Worm (Caenorhabditis elegans): ENCODE measurements around the gene srbc-70.

ce11 chrIV:4259433-4259832 is 31.6 kb upstream of the srbc-70 start:
- TF ChIP-seq ceh-48 (tag; optimal IDR thresholded peaks at IDR 0.05) (no peak), F13H6.1 (tag; optimal IDR thresholded peaks at IDR 0.05) (no peak), elt-4 (tag; optimal IDR thresholded peaks at IDR 0.05) (no peak), pax-1 (tag; optimal IDR thresholded peaks at IDR 0.05) (no peak), unc-55 (GFP tag; optimal IDR thresholded peaks at IDR 0.05) (no peak), ceh-31 (tag; optimal IDR thresholded peaks at IDR 0.05) (no peak), dve-1 (tag; optimal IDR thresholded peaks at IDR 0.05) (no peak), T23F11.4 (GFP tag; optimal IDR thresholded peaks at IDR 0.05) (no peak), pha-4 (tag; optimal IDR thresholded peaks at IDR 0.05) (no peak), fkh-6 (tag; optimal IDR thresholded peaks at IDR 0.05) (no peak), sox-4 (tag; optimal IDR thresholded peaks at IDR 0.05) (no peak), ama-1 (optimal IDR thresholded peaks at IDR 0.05) (no peak), pat-9 (tag; optimal IDR thresholded peaks at IDR 0.05) (no peak)
